Fruit fly (Drosophila melanogaster) whole organism, embryonic: ENCODE measurements around the gene CG3630.

Experiments
- CG1024 ChIP-seq: fragments of 200-800 bp; sonication (Bioruptor generic); IDR thresholded peaks from 2 replicates; pipeline ENCODE4 v1.3.6; 2022; ENCODE audit warnings: missing biosample characterization, missing genetic modification characterization
- CG10274 ChIP-seq: fragments of 200-800 bp; sonication (Bioruptor generic); optimal IDR thresholded peaks from 3 replicates; lab custom pipeline; 2017; ENCODE audit warnings: missing biosample characterization, mild to moderate bottlenecking, missing genetic modification characterization
- CG10979 ChIP-seq: fragments of 200-800 bp; sonication (Bioruptor generic); optimal IDR thresholded peaks from 2 replicates; lab custom pipeline; 2018; ENCODE audit warnings: missing biosample characterization, mild to moderate bottlenecking, missing genetic modification characterization, moderate library complexity
- CG11247 ChIP-seq: fragments of 200-800 bp; sonication (Bioruptor generic); IDR thresholded peaks from 2 replicates; pipeline ENCODE4 v1.3.6; 2022; ENCODE audit warnings: missing biosample characterization, missing genetic modification characterization
- CG11504 ChIP-seq: fragments of 200-800 bp; sonication (Bioruptor generic); optimal IDR thresholded peaks from 3 replicates; lab custom pipeline; 2019; ENCODE audit warnings: missing biosample characterization, mild to moderate bottlenecking, missing genetic modification characterization, moderate library complexity
- CG11560 ChIP-seq: fragments of 200-800 bp; sonication (Bioruptor generic); IDR thresholded peaks from 3 replicates; pipeline ENCODE4 v1.3.6; 2022; ENCODE audit warnings: missing biosample characterization, missing genetic modification characterization
- CG11723 ChIP-seq: fragments of 200-800 bp; sonication (Bioruptor generic); optimal IDR thresholded peaks from 2 replicates; lab custom pipeline; 2017; ENCODE audit warnings: missing biosample characterization, mild to moderate bottlenecking, missing genetic modification characterization
- CG13296 ChIP-seq: fragments of 200-800 bp; sonication (Bioruptor generic); optimal IDR thresholded peaks from 3 replicates; lab custom pipeline; 2018; ENCODE audit warnings: missing biosample characterization, mild to moderate bottlenecking, missing genetic modification characterization
- CG1603 ChIP-seq: fragments of 200-800 bp; sonication (Bioruptor generic); optimal IDR thresholded peaks from 2 replicates; lab custom pipeline; 2019; ENCODE audit warnings: missing biosample characterization, mild to moderate bottlenecking, missing genetic modification characterization, moderate library complexity
- CG17361 ChIP-seq: fragments of 200-800 bp; sonication (Bioruptor generic); IDR thresholded peaks from 3 replicates; pipeline ENCODE4 v1.3.6; 2022; ENCODE audit warnings: missing biosample characterization, missing genetic modification characterization
- CG17612 ChIP-seq: fragments of 200-800 bp; sonication (Bioruptor generic); IDR thresholded peaks from 2 replicates; pipeline ENCODE4 v1.3.6; 2022; ENCODE audit warnings: missing biosample characterization, missing genetic modification characterization
- CG17802 ChIP-seq: fragments of 200-800 bp; sonication (Bioruptor generic); optimal IDR thresholded peaks from 2 replicates; lab custom pipeline; 2018; ENCODE audit warnings: missing biosample characterization, mild to moderate bottlenecking, missing genetic modification characterization, moderate library complexity
- CG1792 ChIP-seq: fragments of 200-800 bp; sonication (Bioruptor generic); optimal IDR thresholded peaks from 2 replicates; lab custom pipeline; 2016; ENCODE audit warnings: missing biosample characterization, missing genetic modification characterization
- CG2202 ChIP-seq: fragments of 200-800 bp; sonication (Bioruptor generic); optimal IDR thresholded peaks from 2 replicates; lab custom pipeline; 2018; ENCODE audit warnings: missing biosample characterization, mild to moderate bottlenecking, missing genetic modification characterization
- CG31365 ChIP-seq: fragments of 200-800 bp; sonication (Bioruptor generic); optimal IDR thresholded peaks from 2 replicates; lab custom pipeline; 2018; ENCODE audit warnings: missing biosample characterization, mild to moderate bottlenecking, missing genetic modification characterization
- CG31388 ChIP-seq: fragments of 200-800 bp; sonication (Bioruptor generic); optimal IDR thresholded peaks from 2 replicates; lab custom pipeline; 2016; ENCODE audit warnings: missing biosample characterization, missing genetic modification characterization
- CG3847 ChIP-seq: fragments of 200-800 bp; sonication (Bioruptor generic); IDR thresholded peaks from 2 replicates; pipeline ENCODE4 v1.3.6; 2022; ENCODE audit warnings: missing biosample characterization, missing genetic modification characterization
- CG4404 ChIP-seq: fragments of 200-800 bp; sonication (Bioruptor generic); IDR thresholded peaks from 2 replicates; pipeline ENCODE4 v1.3.6; 2022; ENCODE audit warnings: missing biosample characterization, missing genetic modification characterization
- CG4854 ChIP-seq: fragments of 200-800 bp; sonication (Bioruptor generic); optimal IDR thresholded peaks from 2 replicates; lab custom pipeline; 2016; ENCODE audit warnings: missing biosample characterization, missing genetic modification characterization, inconsistent platforms
- CG7987 ChIP-seq: fragments of 200-800 bp; sonication (Bioruptor generic); optimal IDR thresholded peaks from 2 replicates; lab custom pipeline; 2018; ENCODE audit warnings: missing biosample characterization, mild to moderate bottlenecking, missing genetic modification characterization, moderate library complexity
- CG8089 ChIP-seq: fragments of 200-800 bp; sonication (Bioruptor generic); optimal IDR thresholded peaks from 3 replicates; lab custom pipeline; 2016; ENCODE audit warnings: missing biosample characterization, missing genetic modification characterization
- CG8281 ChIP-seq: fragments of 200-800 bp; sonication (Bioruptor generic); optimal IDR thresholded peaks from 2 replicates; lab custom pipeline; 2018; ENCODE audit warnings: missing biosample characterization, mild to moderate bottlenecking, missing genetic modification characterization, moderate library complexity
- CoRest ChIP-seq: fragments of 200-800 bp; sonication (Bioruptor generic); optimal IDR thresholded peaks from 3 replicates; lab custom pipeline; 2018; ENCODE audit warnings: missing biosample characterization, mild to moderate bottlenecking, missing genetic modification characterization, moderate library complexity
- CrebB ChIP-seq: fragments of 200-800 bp; sonication (Bioruptor generic); optimal IDR thresholded peaks from 3 replicates; lab custom pipeline; 2018; ENCODE audit warnings: missing biosample characterization, mild to moderate bottlenecking, missing genetic modification characterization
- Ets65A ChIP-seq: fragments of 200-800 bp; sonication (Bioruptor generic); peaks from one replicate; lab custom pipeline; 2016; ENCODE audit warnings: missing biosample characterization, missing genetic modification characterization
- Hr3 ChIP-seq: fragments of 200-800 bp; sonication (Bioruptor generic); optimal IDR thresholded peaks from 3 replicates; lab custom pipeline; 2016; ENCODE audit warnings: missing biosample characterization, missing genetic modification characterization
- Hsf ChIP-seq: fragments of 200-800 bp; sonication (Bioruptor generic); optimal IDR thresholded peaks from 3 replicates; lab custom pipeline; 2016; ENCODE audit warnings: missing biosample characterization, missing genetic modification characterization
- Mes4 ChIP-seq: fragments of 200-800 bp; sonication (Bioruptor generic); optimal IDR thresholded peaks from 2 replicates; lab custom pipeline; 2016; ENCODE audit warnings: missing biosample characterization, missing genetic modification characterization
- Sox100B ChIP-seq: fragments of 200-800 bp; sonication (Bioruptor generic); optimal IDR thresholded peaks from 3 replicates; lab custom pipeline; 2018; ENCODE audit warnings: missing biosample characterization, mild to moderate bottlenecking, missing genetic modification characterization
- Sox102F ChIP-seq: fragments of 200-800 bp; sonication (Bioruptor generic); optimal IDR thresholded peaks from 2 replicates; lab custom pipeline; 2018; ENCODE audit warnings: missing biosample characterization, mild to moderate bottlenecking, missing genetic modification characterization, moderate library complexity
- ab ChIP-seq: fragments of 200-800 bp; sonication (Bioruptor generic); optimal IDR thresholded peaks from 2 replicates; lab custom pipeline; 2016; ENCODE audit warnings: missing biosample characterization, missing genetic modification characterization
- aop ChIP-seq: fragments of 200-800 bp; sonication (Bioruptor generic); IDR thresholded peaks from 2 replicates; pipeline ENCODE4 v1.3.6; 2022; ENCODE audit warnings: missing biosample characterization, missing genetic modification characterization
- az2 ChIP-seq: fragments of 200-800 bp; sonication (Bioruptor generic); optimal IDR thresholded peaks from 3 replicates; lab custom pipeline; 2016; ENCODE audit warnings: missing biosample characterization, missing genetic modification characterization
- bigmax ChIP-seq: fragments of 200-800 bp; sonication (Bioruptor generic); optimal IDR thresholded peaks from 2 replicates; lab custom pipeline; 2018; ENCODE audit warnings: missing biosample characterization, mild to moderate bottlenecking, missing genetic modification characterization
- bsh ChIP-seq, 2 experiments: fragments of 200-800 bp; sonication (Bioruptor generic); optimal IDR thresholded peaks; 2 replicates each; lab custom pipeline; 2017 to 2018; ENCODE audit warnings: mild to moderate bottlenecking in 2 of 2, missing biosample characterization in 2 of 2, missing genetic modification characterization in 2 of 2, moderate library complexity in 1 of 2
- corto ChIP-seq: fragments of 200-800 bp; sonication (Bioruptor generic); optimal IDR thresholded peaks from 2 replicates; lab custom pipeline; 2016; ENCODE audit warnings: missing biosample characterization, mild to moderate bottlenecking, missing genetic modification characterization, moderate library complexity
- en ChIP-seq: fragments of 200-800 bp; sonication (Bioruptor generic); optimal IDR thresholded peaks from 2 replicates; lab custom pipeline; 2016; ENCODE audit warnings: missing biosample characterization, missing genetic modification characterization
- exex ChIP-seq: fragments of 200-800 bp; sonication (Bioruptor generic); optimal IDR thresholded peaks from 4 replicates; lab custom pipeline; 2018; ENCODE audit warnings: missing biosample characterization, mild to moderate bottlenecking, missing genetic modification characterization, moderate library complexity
- eyg ChIP-seq: fragments of 200-800 bp; sonication (Bioruptor generic); optimal IDR thresholded peaks from 3 replicates; lab custom pipeline; 2016; ENCODE audit warnings: missing biosample characterization, missing genetic modification characterization
- gro ChIP-seq: fragments of 200-800 bp; sonication (Bioruptor generic); optimal IDR thresholded peaks from 2 replicates; lab custom pipeline; 2016; ENCODE audit warnings: missing biosample characterization, missing genetic modification characterization
- lmd ChIP-seq: fragments of 200-800 bp; sonication (Bioruptor generic); IDR thresholded peaks from 2 replicates; pipeline ENCODE4 v1.3.6; 2022; ENCODE audit warnings: missing biosample characterization, missing genetic modification characterization
- maf-S ChIP-seq: fragments of 200-800 bp; sonication (Bioruptor generic); optimal IDR thresholded peaks from 2 replicates; lab custom pipeline; 2016; ENCODE audit warnings: missing biosample characterization, missing genetic modification characterization
- nau ChIP-seq: fragments of 200-800 bp; sonication (Bioruptor generic); optimal IDR thresholded peaks from 3 replicates; lab custom pipeline; 2017; ENCODE audit warnings: missing biosample characterization, mild to moderate bottlenecking, missing genetic modification characterization, missing genetic modification reagents
- nmo ChIP-seq: fragments of 200-800 bp; sonication (Bioruptor generic); optimal IDR thresholded peaks from 2 replicates; lab custom pipeline; 2018; ENCODE audit warnings: missing biosample characterization, mild to moderate bottlenecking, missing genetic modification characterization, moderate library complexity
- prd ChIP-seq, 3 experiments: fragments of >200 bp in 2 of 3; fragments of 200-800 bp in 1 of 3; sonication (Bioruptor generic) in 1 of 3; optimal IDR thresholded peaks in 2 of 3; IDR thresholded peaks in 1 of 3; 2 replicates in 2 of 3; 3 replicates in 1 of 3; pipeline versions ENCODE4 v1.3.6 to Lab custom; 2017 to 2022; ENCODE audit warnings: missing biosample characterization in 1 of 3, missing genetic modification characterization in 1 of 3
- rib ChIP-seq: fragments of 200-800 bp; sonication (Bioruptor generic); IDR thresholded peaks from 2 replicates; pipeline ENCODE4 v1.3.6; 2022; ENCODE audit warnings: missing biosample characterization, missing genetic modification characterization
- sima ChIP-seq: fragments of 200-800 bp; sonication (Bioruptor generic); optimal IDR thresholded peaks from 2 replicates; lab custom pipeline; 2016; ENCODE audit warnings: missing biosample characterization, missing genetic modification characterization
- slbo ChIP-seq: fragments of 200-800 bp; sonication (Bioruptor generic); IDR thresholded peaks from 2 replicates; pipeline ENCODE4 v1.3.6; 2022; ENCODE audit warnings: missing biosample characterization, missing genetic modification characterization
- so ChIP-seq: fragments of 200-800 bp; sonication (Bioruptor generic); IDR thresholded peaks from 3 replicates; pipeline ENCODE4 v1.3.6; 2022; ENCODE audit warnings: missing biosample characterization, missing genetic modification characterization
- zfh2 ChIP-seq: fragments of 200-800 bp; sonication (Bioruptor generic); optimal IDR thresholded peaks from 2 replicates; lab custom pipeline; 2016; ENCODE audit warnings: missing biosample characterization, missing genetic modification characterization

Gene CG3630

dm6 chrX:2208641-2209241, 46.7 kb downstream of the CG3630 start (continued):
- TF ChIP-seq CG1792 (no peak), CG11560 (tag; lab: Robert Waterston, UW) (peak; percentile 23; the same call in 1 of the 3 replicates), ab (GFP tag; lab: Kevin White, UChicago) (no peak), so (GFP tag; lab: Robert Waterston, UW) (no peak), maf-S (GFP tag; lab: Kevin White, UChicago) (no peak), CG31388 (GFP tag; lab: Kevin White, UChicago) (no peak), gro (GFP tag; lab: Kevin White, UChicago) (no peak), prd (optimal IDR thresholded peaks at IDR 0.05; lab: Kevin White, UChicago) (no peak), prd (GFP tag; IDR thresholded peaks at IDR 0.05; lab: Robert Waterston, UW) (peak; percentile 43; the same call in 1 of the 3 replicates), CG13296 (GFP tag; lab: Kevin White, UChicago) (no peak), Sox100B (GFP tag; lab: Kevin White, UChicago) (no peak), aop (GFP tag; lab: Robert Waterston, UW) (no peak), nau (GFP tag; lab: Kevin White, UChicago) (no peak), CoRest (tag; lab: Kevin White, UChicago) (peak; percentile 19), exex (tag; lab: Kevin White, UChicago) (no peak), CG1024 (no peak), CG11504 (tag; lab: Kevin White, UChicago) (peak; percentile 38), Hsf (GFP tag; lab: Kevin White, UChicago) (no peak), CG8089 (no peak), Ets65A (no peak), CG4404 (GFP tag; lab: Robert Waterston, UW) (0 out of 2 replicates have a peak, but pooled peaks have one; percentile 27), CG7987 (GFP tag; lab: Kevin White, UChicago) (no peak), CG8281 (no peak), CG2202 (tag; lab: Kevin White, UChicago) (no peak), CG4854 (GFP tag; lab: Kevin White, UChicago) (no peak), Sox102F (peak; percentile 35), CrebB (no peak), rib (GFP tag; lab: Robert Waterston, UW) (no peak), CG1603 (tag; lab: Kevin White, UChicago) (peak; percentile 18), bigmax (GFP tag; lab: Kevin White, UChicago) (no peak), lmd (GFP tag; lab: Robert Waterston, UW) (peak; percentile 35; the same call in 1 of the 2 replicates), CG17612 (no peak), CG17802 (tag; lab: Kevin White, UChicago) (no peak), az2 (no peak), corto (GFP tag; lab: Kevin White, UChicago) (no peak), en (GFP tag; lab: Kevin White, UChicago) (no peak), CG17361 (GFP tag; lab: Robert Waterston, UW) (0 out of 3 replicates have a peak, but pooled peaks have one; percentile 20), CG10979 (no peak), CG10274 (GFP tag; lab: Kevin White, UChicago) (no peak), zfh2 (peak; percentile 15), bsh (GFP tag; optimal IDR thresholded peaks at IDR 0.05; lab: Kevin White, UChicago) (peak in 1 of 2 experiments; percentile 2), slbo (GFP tag; lab: Robert Waterston, UW) (peak; percentile 42), Mes4 (GFP tag; lab: Kevin White, UChicago) (no peak), CG3847 (0 out of 2 replicates have a peak, but pooled peaks have one; percentile 30), eyg (no peak), nmo (GFP tag; lab: Kevin White, UChicago) (peak; percentile 37), sima (GFP tag; lab: Kevin White, UChicago) (no peak), Hr3 (GFP tag; lab: Kevin White, UChicago) (no peak), CG11723 (GFP tag; lab: Kevin White, UChicago) (no peak), CG11247 (GFP tag; lab: Robert Waterston, UW) (no peak), CG31365 (tag; lab: Kevin White, UChicago) (no peak)
